Worm (Caenorhabditis elegans) whole organism, young adult: ENCODE results near the gene rga-3.
A peak's percentile ranks its signal among the peaks of the same experiment; 100 is the strongest.

ENCODE experiments used
- B0019.2 ChIP-seq: fragments of 200-800 bp; sonication (Bioruptor generic); conservative IDR thresholded peaks from 2 replicates; pipeline ENCODE4 v1.3.6; 2022; ENCODE audit warnings: missing genetic modification reagents, missing genetic modification characterization, missing compliant biosample characterization
- B0336.3 ChIP-seq: fragments of 200-800 bp; sonication (Bioruptor generic); IDR thresholded peaks from 2 replicates; pipeline ENCODE4 v1.3.6; 2022; ENCODE audit warnings: missing genetic modification characterization, missing compliant biosample characterization
- F23B12.7 ChIP-seq: sonication (generic microtip); optimal IDR thresholded peaks from 2 replicates; lab custom pipeline; 2017; ENCODE audit warnings: missing genetic modification characterization, mild to moderate bottlenecking, missing compliant biosample characterization, antibody characterized with exemption, moderate library complexity; ENCODE audit not compliant: insufficient read depth
- F33H1.4 ChIP-seq: fragments of 200-800 bp; sonication (Bioruptor generic); IDR thresholded peaks from 2 replicates; pipeline ENCODE4 v1.3.6; 2022; ENCODE audit warnings: missing genetic modification reagents, missing genetic modification characterization, missing compliant biosample characterization
- F49E8.2 ChIP-seq: sonication (generic microtip); optimal IDR thresholded peaks from 3 replicates; lab custom pipeline; 2017; ENCODE audit warnings: missing genetic modification characterization, mild to moderate bottlenecking, missing compliant biosample characterization, antibody characterized with exemption, moderate library complexity; ENCODE audit not compliant: insufficient read depth
- Y53G8AR.9 ChIP-seq: fragments of 200-800 bp; sonication (Bioruptor generic); conservative IDR thresholded peaks from 2 replicates; pipeline ENCODE4 v1.3.6; 2022; ENCODE audit warnings: missing genetic modification reagents, missing genetic modification characterization, missing compliant biosample characterization
- Y67H2A.10 ChIP-seq: fragments of 200-800 bp; sonication (Bioruptor generic); conservative IDR thresholded peaks from 2 replicates; pipeline ENCODE4 v1.3.6; 2022; ENCODE audit warnings: missing genetic modification reagents, missing genetic modification characterization, missing compliant biosample characterization
- Y95B8A.8 ChIP-seq: fragments of 200-800 bp; sonication (Bioruptor generic); IDR thresholded peaks from 2 replicates; pipeline ENCODE4 v1.3.6; 2022; ENCODE audit warnings: missing genetic modification reagents, missing genetic modification characterization, missing compliant biosample characterization
- ZK185.1 ChIP-seq: sonication (generic microtip); optimal IDR thresholded peaks from 2 replicates; lab custom pipeline; 2016; ENCODE audit warnings: mild to moderate bottlenecking, missing genetic modification characterization, missing compliant biosample characterization; ENCODE audit not compliant: poor library complexity, severe bottlenecking
- aptf-2 ChIP-seq: fragments of 200-800 bp; sonication (Bioruptor generic); conservative IDR thresholded peaks from 2 replicates; pipeline ENCODE4 v1.3.6; 2022; ENCODE audit warnings: missing genetic modification reagents, missing genetic modification characterization, missing compliant biosample characterization
- attf-5 ChIP-seq: fragments of 200-800 bp; sonication (Bioruptor generic); optimal IDR thresholded peaks from 2 replicates; lab custom pipeline; 2018; ENCODE audit warnings: mild to moderate bottlenecking, missing genetic modification characterization, missing compliant biosample characterization
- ccch-3 ChIP-seq: fragments of 200-800 bp; sonication (Bioruptor generic); optimal IDR thresholded peaks from 2 replicates; lab custom pipeline; 2018; ENCODE audit warnings: mild to moderate bottlenecking, missing genetic modification characterization, missing compliant biosample characterization
- ceh-100 ChIP-seq: fragments of 200-800 bp; sonication (Bioruptor generic); IDR thresholded peaks from 2 replicates; pipeline ENCODE4 v1.3.6; 2022; ENCODE audit warnings: missing genetic modification reagents, missing genetic modification characterization, missing compliant biosample characterization
- ceh-27 ChIP-seq: fragments of 200-800 bp; sonication (Bioruptor generic); optimal IDR thresholded peaks from 2 replicates; lab custom pipeline; 2018; ENCODE audit warnings: mild to moderate bottlenecking, missing genetic modification characterization, moderate library complexity, missing compliant biosample characterization
- chd-7 ChIP-seq: sonication (generic microtip); optimal IDR thresholded peaks from 2 replicates; lab custom pipeline; 2016; ENCODE audit warnings: mild to moderate bottlenecking, missing genetic modification characterization, moderate library complexity, missing compliant biosample characterization
- dox-1 ChIP-seq: fragments of 200-800 bp; sonication (Bioruptor generic); IDR thresholded peaks from 2 replicates; pipeline ENCODE4 v1.3.6; 2022; ENCODE audit warnings: missing genetic modification reagents, missing genetic modification characterization, missing compliant biosample characterization
- gei-17 ChIP-seq: fragments of 200-800 bp; sonication (Bioruptor generic); optimal IDR thresholded peaks from 2 replicates; lab custom pipeline; 2018; ENCODE audit warnings: mild to moderate bottlenecking, missing genetic modification characterization, missing compliant biosample characterization
- him-1 ChIP-seq: sonication (generic microtip); optimal IDR thresholded peaks from 2 replicates; lab custom pipeline; 2016; ENCODE audit warnings: missing genotype, missing genetic modification reagents, missing genetic modification characterization, missing compliant biosample characterization
- hmg-20 ChIP-seq: fragments of 200-800 bp; sonication (Bioruptor generic); IDR thresholded peaks from 2 replicates; pipeline ENCODE4 v1.3.6; 2022; ENCODE audit warnings: missing genetic modification reagents, missing genetic modification characterization, missing compliant biosample characterization
- hsf-1 ChIP-seq: fragments of 200-800 bp; sonication (Bioruptor generic); IDR thresholded peaks from 2 replicates; pipeline ENCODE4 v1.3.6; 2022; ENCODE audit warnings: missing genetic modification reagents, missing genetic modification characterization, missing compliant biosample characterization
- lin-35 ChIP-seq, 3 experiments: fragments of 150-350 bp in 2 of 3; sonication (generic microtip) in 1 of 3; optimal IDR thresholded peaks; 2 replicates each; lab custom pipeline; 2014 to 2018; ENCODE audit warnings: missing biosample characterization in 3 of 3, missing genetic modification characterization in 3 of 3, missing genetic modification reagents in 3 of 3
- lin-54 ChIP-seq: fragments of 200-800 bp; sonication (Bioruptor generic); optimal IDR thresholded peaks from 2 replicates; lab custom pipeline; 2018; ENCODE audit warnings: mild to moderate bottlenecking, missing genetic modification characterization, missing compliant biosample characterization
- lsl-1 ChIP-seq: fragments of 200-800 bp; sonication (Bioruptor generic); optimal IDR thresholded peaks from 2 replicates; lab custom pipeline; 2018; ENCODE audit warnings: mild to moderate bottlenecking, missing genetic modification characterization, moderate library complexity, missing compliant biosample characterization
- madf-10 ChIP-seq: sonication (generic microtip); optimal IDR thresholded peaks from 2 replicates; lab custom pipeline; 2016; ENCODE audit warnings: mild to moderate bottlenecking, missing genetic modification characterization, missing compliant biosample characterization
- madf-6 ChIP-seq: fragments of 200-800 bp; sonication (Bioruptor generic); IDR thresholded peaks from 2 replicates; pipeline ENCODE4 v1.3.6; 2022; ENCODE audit warnings: missing genetic modification reagents, missing genetic modification characterization, missing compliant biosample characterization
- mcd-1 ChIP-seq: fragments of 200-800 bp; sonication (Bioruptor generic); IDR thresholded peaks from 2 replicates; pipeline ENCODE4 v1.3.6; 2022; ENCODE audit warnings: missing genetic modification reagents, missing genetic modification characterization, missing compliant biosample characterization
- mes-4 ChIP-seq: sonication (generic microtip); optimal IDR thresholded peaks from 2 replicates; lab custom pipeline; 2016; ENCODE audit warnings: missing genotype, missing genetic modification characterization, missing compliant biosample characterization
- nfyb-1 ChIP-seq: fragments of 200-800 bp; sonication (Bioruptor generic); IDR thresholded peaks from 2 replicates; pipeline ENCODE4 v1.3.6; 2022; ENCODE audit warnings: missing genetic modification reagents, missing genetic modification characterization, missing compliant biosample characterization
- nhr-27 ChIP-seq: fragments of 200-800 bp; sonication (Bioruptor generic); optimal IDR thresholded peaks from 2 replicates; lab custom pipeline; 2018; ENCODE audit warnings: mild to moderate bottlenecking, missing genetic modification characterization, moderate library complexity, missing compliant biosample characterization
- nhr-80 ChIP-seq: sonication (generic microtip); optimal IDR thresholded peaks from 2 replicates; lab custom pipeline; 2016; ENCODE audit warnings: missing genetic modification characterization, missing compliant biosample characterization
- nhr-90 ChIP-seq: sonication (generic microtip); optimal IDR thresholded peaks from 2 replicates; lab custom pipeline; 2016; ENCODE audit warnings: missing genotype, mild to moderate bottlenecking, missing genetic modification characterization, missing compliant biosample characterization
- rcor-1 ChIP-seq: fragments of 200-800 bp; sonication (Bioruptor generic); IDR thresholded peaks from 2 replicates; pipeline ENCODE4 v1.3.6; 2022; ENCODE audit warnings: missing genetic modification reagents, missing genetic modification characterization, missing compliant biosample characterization
- rec-8 ChIP-seq, 2 experiments: sonication (generic microtip); optimal IDR thresholded peaks; 2 replicates each; lab custom pipeline; 2016; ENCODE audit warnings: mild to moderate bottlenecking in 2 of 2, missing genetic modification characterization in 2 of 2, missing genetic modification reagents in 2 of 2, missing genotype in 2 of 2, missing biosample characterization in 1 of 2, missing compliant biosample characterization in 1 of 2, moderate library complexity in 1 of 2
- rpc-1 ChIP-seq, 2 experiments: fragments of 150-350 bp in 1 of 2; sonication (generic microtip) in 1 of 2; optimal IDR thresholded peaks; 2 replicates each; lab custom pipeline; 2014 to 2018; ENCODE audit warnings: missing biosample characterization in 1 of 2, missing genetic modification characterization in 1 of 2, missing genetic modification reagents in 1 of 2, missing genotype in 1 of 2
- snpc-1.3 ChIP-seq: sonication (generic microtip); optimal IDR thresholded peaks from 2 replicates; lab custom pipeline; 2017; ENCODE audit warnings: missing genetic modification characterization, mild to moderate bottlenecking, missing compliant biosample characterization, antibody characterized with exemption, moderate library complexity, missing genotype, missing genetic modification reagents; ENCODE audit not compliant: insufficient read depth
- somi-1 ChIP-seq: fragments of 200-800 bp; sonication (Bioruptor generic); optimal IDR thresholded peaks from 2 replicates; lab custom pipeline; 2018; ENCODE audit warnings: mild to moderate bottlenecking, missing genetic modification characterization, missing compliant biosample characterization
- sptf-2 ChIP-seq: fragments of 200-800 bp; sonication (Bioruptor generic); optimal IDR thresholded peaks from 2 replicates; lab custom pipeline; 2018; ENCODE audit warnings: mild to moderate bottlenecking, missing genetic modification characterization, missing compliant biosample characterization
- tbp1 ChIP-seq: fragments of 200-800 bp; sonication (Bioruptor generic); optimal IDR thresholded peaks from 2 replicates; lab custom pipeline; 2018; ENCODE audit warnings: mild to moderate bottlenecking, missing genetic modification characterization, missing compliant biosample characterization
- unc-62 ChIP-seq: fragments of 150-350 bp; optimal IDR thresholded peaks from 2 replicates; lab custom pipeline; 2014; ENCODE audit warnings: missing biosample characterization, missing genetic modification reagents, missing genetic modification characterization
- ztf-22 ChIP-seq: fragments of 200-800 bp; sonication (Bioruptor generic); optimal IDR thresholded peaks from 2 replicates; lab custom pipeline; 2018; ENCODE audit warnings: mild to moderate bottlenecking, missing genetic modification characterization, moderate library complexity, missing compliant biosample characterization
- ztf-6 ChIP-seq: fragments of 200-800 bp; sonication (Bioruptor generic); IDR thresholded peaks from 2 replicates; pipeline ENCODE4 v1.3.6; 2022; ENCODE audit warnings: missing genetic modification reagents, missing genetic modification characterization, missing compliant biosample characterization

Gene rga-3

DNA sequence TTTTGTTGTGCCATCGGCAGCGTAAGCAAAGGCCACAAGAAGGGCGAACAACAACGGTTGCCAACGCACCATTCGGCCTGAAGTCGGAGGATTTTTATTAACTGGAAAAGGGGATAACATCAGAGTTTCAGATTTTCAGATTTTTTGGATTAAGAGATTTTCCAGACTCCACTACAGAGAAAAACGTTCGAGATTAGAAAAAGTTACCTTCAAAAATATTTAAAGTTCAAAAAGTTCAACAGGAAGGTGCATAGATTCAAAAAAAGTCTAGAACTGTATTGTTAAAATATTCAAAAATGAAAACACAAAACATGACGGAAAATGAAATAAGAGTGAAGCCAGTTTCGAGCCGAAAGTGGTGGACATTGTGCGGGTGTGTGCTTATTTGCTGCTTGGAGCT lies 41.7 kb upstream of the rga-3 start, which contains the start of gene pqn-13:
Gene pqn-13 (minus strand): TSS at position 101 of the 400 bp plus-strand sequence.
- no peak for TF ChIP-seq Y67H2A.10 (GFP tag; lab: Robert Waterston, UW)
- TF ChIP-seq nhr-27 (tag; lab: Kevin White, UChicago): no peak
- no peak for TF ChIP-seq B0019.2
- TF ChIP-seq aptf-2 (GFP tag; lab: Robert Waterston, UW): no peak
- no peak for TF ChIP-seq F49E8.2 (tag; lab: Kevin White, UChicago)
- TF ChIP-seq nhr-90: no peak
- TF ChIP-seq ztf-22 (GFP tag; lab: Kevin White, UChicago): no peak
- TF ChIP-seq rcor-1 (GFP tag; lab: Robert Waterston, UW): no peak

DNA sequence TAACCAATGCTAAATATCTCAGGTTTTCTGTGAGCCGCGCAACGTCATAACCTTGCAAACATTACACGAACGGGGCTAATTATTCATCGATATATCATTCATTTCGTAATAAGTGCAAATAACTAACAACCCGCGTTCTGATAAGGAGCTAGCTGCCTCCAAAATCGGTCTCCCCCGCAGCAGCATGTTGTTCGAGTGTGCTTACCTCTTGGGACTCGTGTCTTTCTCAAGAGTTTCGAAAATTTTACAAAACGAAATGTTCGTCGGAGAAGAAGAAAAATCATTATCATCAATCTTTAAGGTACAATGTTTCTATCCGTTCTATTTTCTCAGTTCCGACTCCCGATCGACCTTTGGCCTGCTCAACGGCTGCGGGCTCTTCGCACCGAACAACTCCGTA lies 39.7 kb upstream of the rga-3 start:
- TF ChIP-seq nfyb-1 (GFP tag; lab: Robert Waterston, UW) (no peak), gei-17 (GFP tag; lab: Kevin White, UChicago) (no peak), ceh-100 (no peak), ccch-3 (GFP tag; lab: Kevin White, UChicago) (no peak), F49E8.2 (tag; lab: Kevin White, UChicago) (no peak), ztf-6 (GFP tag; lab: Robert Waterston, UW) (no peak)

DNA sequence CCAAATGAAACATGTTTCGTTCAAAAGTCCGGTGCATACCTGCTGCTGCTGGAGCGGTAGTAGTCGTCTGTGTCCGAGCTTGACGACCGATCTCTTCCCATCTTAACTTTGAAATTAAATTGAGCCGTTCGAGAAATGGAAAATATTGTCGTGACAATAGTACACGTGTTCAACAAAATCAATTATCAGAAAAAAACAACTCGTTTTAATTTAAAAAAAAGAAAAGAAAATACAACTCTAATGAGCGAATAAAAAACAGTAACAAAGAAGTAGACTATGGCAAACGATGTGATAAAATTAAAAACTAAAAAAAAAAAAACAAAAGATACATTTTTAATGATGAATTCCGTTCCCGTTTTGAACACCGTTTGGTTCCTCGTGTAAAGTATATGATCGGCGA lies 35.2 kb upstream of the rga-3 start, which contains the start of gene prp-39:
Gene prp-39 (minus strand): TSS at position 101 of the 400 bp plus-strand sequence.
- no peak for TF ChIP-seq nhr-80 (tag; lab: Kevin White, UChicago)
- 0 out of 2 replicates have a peak, but pooled peaks have one; percentile 32 for TF ChIP-seq B0336.3 (GFP tag; lab: Robert Waterston, UW)
- peak; percentile 22; the same call in 1 of the 2 replicates for TF ChIP-seq Y53G8AR.9 (GFP tag; lab: Robert Waterston, UW)
- no peak for TF ChIP-seq rec-8 (tag; optimal IDR thresholded peaks at IDR 0.05; lab: Kevin White, UChicago)
- no peak for TF ChIP-seq Y95B8A.8 (GFP tag; lab: Robert Waterston, UW)
- no peak for TF ChIP-seq chd-7 (tag; lab: Kevin White, UChicago)
- no peak for TF ChIP-seq mes-4 (tag; lab: Kevin White, UChicago)

DNA sequence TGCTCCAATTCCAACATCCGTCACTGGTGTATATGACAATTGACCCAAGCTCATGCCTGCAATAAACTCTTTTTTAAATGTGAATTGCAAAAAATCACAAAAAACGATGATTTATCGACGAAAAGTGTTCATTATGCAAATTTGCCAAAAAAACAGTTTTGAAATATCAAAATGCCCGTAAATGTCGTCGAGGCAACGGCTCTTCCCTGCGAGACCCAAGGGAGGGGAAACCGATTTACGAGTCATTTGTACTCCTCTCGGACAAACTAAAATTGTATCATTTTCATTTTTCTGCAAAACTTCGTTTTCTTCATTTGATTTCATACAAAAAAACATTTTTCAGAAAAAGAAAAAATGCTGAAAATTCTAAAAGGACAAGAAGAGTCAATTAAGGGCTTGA lies 33.2 kb upstream of the rga-3 start, which contains the start of the genes hmgs-1 and F25B4.4:
Gene hmgs-1 (minus strand): TSS at position 56 of the 400 bp plus-strand sequence.
Gene F25B4.4 (plus strand): TSS at position 340 of the 400 bp plus-strand sequence.
- TF ChIP-seq lin-35 (GFP tag; optimal IDR thresholded peaks at IDR 0.05; lab: Kevin White, UChicago): peak in 2 of 3 experiments; percentile 39 to 85
- peak; percentile 22 for TF ChIP-seq him-1
- TF ChIP-seq F33H1.4 (GFP tag; lab: Robert Waterston, UW): peak; percentile 98
- no peak for TF ChIP-seq sptf-2
- peak; percentile 58 for TF ChIP-seq ZK185.1
- TF ChIP-seq snpc-1.3 (tag; lab: Kevin White, UChicago): peak; percentile 72
- peak; percentile 73 for TF ChIP-seq ceh-27 (GFP tag; lab: Kevin White, UChicago)
- TF ChIP-seq hmg-20: peak; percentile 47; the same call in 1 of the 2 replicates
- peak; percentile 83 for TF ChIP-seq F23B12.7 (tag; lab: Kevin White, UChicago)
- TF ChIP-seq somi-1 (GFP tag; lab: Kevin White, UChicago): no peak
- TF ChIP-seq ztf-22 (GFP tag; lab: Kevin White, UChicago): no peak
- TF ChIP-seq dox-1 (GFP tag; lab: Robert Waterston, UW): peak; percentile 85
- peak; percentile 85 for TF ChIP-seq lin-54 (GFP tag; lab: Kevin White, UChicago)
- TF ChIP-seq lsl-1 (GFP tag; lab: Kevin White, UChicago): peak; percentile 65
- TF ChIP-seq madf-6 (GFP tag; lab: Robert Waterston, UW): peak; percentile 83
- peak; percentile 66 for TF ChIP-seq tbp1 (GFP tag; lab: Kevin White, UChicago)
- peak; percentile 8 for TF ChIP-seq madf-10 (tag; lab: Kevin White, UChicago)
- TF ChIP-seq mcd-1: peak; percentile 86
- no peak for TF ChIP-seq unc-62 (GFP tag; lab: Kevin White, UChicago)
- peak; percentile 86 for TF ChIP-seq B0019.2
- TF ChIP-seq hsf-1 (GFP tag; lab: Robert Waterston, UW): peak; percentile 27; the same call in 1 of the 2 replicates
- peak; percentile 93 for TF ChIP-seq attf-5 (GFP tag; lab: Kevin White, UChicago)
- no peak for TF ChIP-seq rpc-1 (optimal IDR thresholded peaks at IDR 0.05; lab: Kevin White, UChicago)
- no peak for TF ChIP-seq rpc-1 (tag; optimal IDR thresholded peaks at IDR 0.05; lab: Kevin White, UChicago)
- peak; percentile 43; the same call in 1 of the 2 replicates for TF ChIP-seq Y95B8A.8 (GFP tag; lab: Robert Waterston, UW)
